Fruit fly (Drosophila melanogaster): ENCODE measurements around the gene Ras64B.

The Ras64B gene

dm6 chr3L:4133724-4134678 lies 4.9 kb upstream of the Ras64B start, which contains the start of gene ens (continued):
- TF ChIP-seq CG7839 (tag; optimal IDR thresholded peaks at IDR 0.05): no peak
- peak; percentile 35; the same call in 1 of the 2 replicates for TF ChIP-seq Dref (GFP tag; IDR thresholded peaks at IDR 0.05)
- peak in 1 of 2 experiments; percentile 52 for TF ChIP-seq insv (GFP tag; optimal IDR thresholded peaks at IDR 0.05)
- peak; percentile 2 for TF ChIP-seq CG10267 (tag; optimal IDR thresholded peaks at IDR 0.05)
- peak; percentile 79 for TF ChIP-seq pzg (GFP tag; optimal IDR thresholded peaks at IDR 0.05)
- peak; percentile 3 for TF ChIP-seq CG17829 (tag; optimal IDR thresholded peaks at IDR 0.05)
- no peak for TF ChIP-seq Dfd (GFP tag; optimal IDR thresholded peaks at IDR 0.05)
- no peak for TF ChIP-seq mld (GFP tag; IDR thresholded peaks at IDR 0.05; ENCODE audit: partially characterized antibody)
- TF ChIP-seq gfzf (GFP tag; optimal IDR thresholded peaks at IDR 0.05): peak; percentile 91
- no peak for TF ChIP-seq Rx (GFP tag; IDR thresholded peaks at IDR 0.05)
- TF ChIP-seq sna (GFP tag; IDR thresholded peaks at IDR 0.05; ENCODE audit: partially characterized antibody): no peak
- peak; percentile 88 for TF ChIP-seq cg (GFP tag; optimal IDR thresholded peaks at IDR 0.05)
- no peak for TF ChIP-seq Fer2 (tag; optimal IDR thresholded peaks at IDR 0.05)
- no peak for TF ChIP-seq en (GFP tag; optimal IDR thresholded peaks at IDR 0.05)
- TF ChIP-seq Drgx (GFP tag; IDR thresholded peaks at IDR 0.05): 0 out of 2 replicates have a peak, but pooled peaks have one; percentile 28
- peak; percentile 79 for TF ChIP-seq CG13894 (tag; optimal IDR thresholded peaks at IDR 0.05)
- no peak for TF ChIP-seq pita (GFP tag; optimal IDR thresholded peaks at IDR 0.05)
- TF ChIP-seq Lhr (GFP tag; optimal IDR thresholded peaks at IDR 0.05): no peak
- TF ChIP-seq Spps (tag; optimal IDR thresholded peaks at IDR 0.05): no peak
- no peak for TF ChIP-seq CG2889 (GFP tag; IDR thresholded peaks at IDR 0.05)
- TF ChIP-seq CG2129 (GFP tag; IDR thresholded peaks at IDR 0.05; ENCODE audit: partially characterized antibody): no peak
- TF ChIP-seq Rfx (GFP tag; IDR thresholded peaks at IDR 0.05): 0 out of 2 replicates have a peak, but pooled peaks have one; percentile 21
- no peak for TF ChIP-seq CG3281 (GFP tag; optimal IDR thresholded peaks at IDR 0.05)
- TF ChIP-seq PHDP (tag; optimal IDR thresholded peaks at IDR 0.05): peak; percentile 28
- no peak for TF ChIP-seq lola (GFP tag; optimal IDR thresholded peaks at IDR 0.05)
- no peak for TF ChIP-seq CG13287 (GFP tag; IDR thresholded peaks at IDR 0.05; ENCODE audit: partially characterized antibody)
- TF ChIP-seq Ets97D (GFP tag; optimal IDR thresholded peaks at IDR 0.05): peak; percentile 28
- no peak for TF ChIP-seq ems (GFP tag; optimal IDR thresholded peaks at IDR 0.05)
- 0 out of 2 replicates have a peak, but pooled peaks have one; percentile 32 for TF ChIP-seq bbx (GFP tag; IDR thresholded peaks at IDR 0.05; ENCODE audit: partially characterized antibody)
- TF ChIP-seq grn (GFP tag; optimal IDR thresholded peaks at IDR 0.05): no peak
- no peak for TF ChIP-seq CG8281 (tag; optimal IDR thresholded peaks at IDR 0.05)
- TF ChIP-seq run (tag; optimal IDR thresholded peaks at IDR 0.05): peak; percentile 14
- no peak for TF ChIP-seq br (optimal IDR thresholded peaks at IDR 0.05)
- TF ChIP-seq Bgb (GFP tag; IDR thresholded peaks at IDR 0.05; ENCODE audit: partially characterized antibody): peak; percentile 51
- peak; percentile 72 for TF ChIP-seq phol (tag; optimal IDR thresholded peaks at IDR 0.05)
- TF ChIP-seq CG14710 (tag; optimal IDR thresholded peaks at IDR 0.05): peak; percentile 26
- TF ChIP-seq crc (GFP tag; optimal IDR thresholded peaks at IDR 0.05): no peak
- peak; percentile 31 for TF ChIP-seq Sin3A (optimal IDR thresholded peaks at IDR 0.05)
- no peak for TF ChIP-seq lilli (GFP tag; optimal IDR thresholded peaks at IDR 0.05)
- peak; percentile 39 for TF ChIP-seq CG17186 (GFP tag; optimal IDR thresholded peaks at IDR 0.05)
- TF ChIP-seq Max (GFP tag; optimal IDR thresholded peaks at IDR 0.05): no peak
- TF ChIP-seq Chrac-16 (GFP tag; optimal IDR thresholded peaks at IDR 0.05): no peak
- TF ChIP-seq aop (GFP tag; IDR thresholded peaks at IDR 0.05): 0 out of 2 replicates have a peak, but pooled peaks have one; percentile 9
- TF ChIP-seq sens (GFP tag): peak; percentile 82
- no peak for TF ChIP-seq Sry-β (GFP tag; optimal IDR thresholded peaks at IDR 0.05)
- TF ChIP-seq CG8359 (GFP tag; optimal IDR thresholded peaks at IDR 0.05; ENCODE audit: borderline replicate concordance): peak; percentile 20
- no peak for TF ChIP-seq eve (GFP tag; optimal IDR thresholded peaks at IDR 0.05)
- no peak for TF ChIP-seq Poxn (GFP tag; IDR thresholded peaks at IDR 0.05)

Measured in whole organism, embryonic.